Fruit fly (Drosophila melanogaster): Measurements from ENCODE around the gene CG17364.

The CG17364 gene

dm6 chr3L:13965502-13965843 is 27.7 kb downstream of the CG17364 start:
- TF ChIP-seq ovo (GFP tag; optimal IDR thresholded peaks at IDR 0.05) (no peak), Clk (GFP tag; optimal IDR thresholded peaks at IDR 0.05) (no peak), Hr96 (GFP tag; optimal IDR thresholded peaks at IDR 0.05) (no peak), CG1620 (GFP tag; optimal IDR thresholded peaks at IDR 0.05) (no peak), kay (GFP tag; ENCODE audit: borderline replicate concordance) (no peak), CG11617 (GFP tag; optimal IDR thresholded peaks at IDR 0.05) (no peak), CG5204 (GFP tag; optimal IDR thresholded peaks at IDR 0.05) (no peak), Mnt (GFP tag; optimal IDR thresholded peaks at IDR 0.05) (no peak), CG12768 (GFP tag; optimal IDR thresholded peaks at IDR 0.05) (no peak), toe (GFP tag; optimal IDR thresholded peaks at IDR 0.05) (no peak), CG7101 (tag; optimal IDR thresholded peaks at IDR 0.05) (no peak), cic (GFP tag; optimal IDR thresholded peaks at IDR 0.05) (no peak), CG14711 (tag; optimal IDR thresholded peaks at IDR 0.05) (no peak), tj (GFP tag; optimal IDR thresholded peaks at IDR 0.05) (no peak), pad (GFP tag; optimal IDR thresholded peaks at IDR 0.05) (no peak), CG7045 (GFP tag; optimal IDR thresholded peaks at IDR 0.05) (no peak), Crg-1 (GFP tag; optimal IDR thresholded peaks at IDR 0.05) (no peak), CG33017 (tag; optimal IDR thresholded peaks at IDR 0.05) (no peak)

- TF ChIP-seq kay (GFP tag; ENCODE audit: borderline replicate concordance): peak; percentile 98
- no peak for TF ChIP-seq Clk (GFP tag; optimal IDR thresholded peaks at IDR 0.05)
- TF ChIP-seq toe (GFP tag; optimal IDR thresholded peaks at IDR 0.05): peak; percentile 54
- TF ChIP-seq CG33017 (tag; optimal IDR thresholded peaks at IDR 0.05): peak; percentile 16
- TF ChIP-seq cnc (optimal IDR thresholded peaks at IDR 0.05): no peak
- TF ChIP-seq CG5204 (GFP tag; optimal IDR thresholded peaks at IDR 0.05): peak; percentile 29
- TF ChIP-seq CG1620 (GFP tag; optimal IDR thresholded peaks at IDR 0.05): peak; percentile 28
- TF ChIP-seq Mnt (GFP tag; optimal IDR thresholded peaks at IDR 0.05): no peak
- TF ChIP-seq CG7101 (tag; optimal IDR thresholded peaks at IDR 0.05): no peak
- TF ChIP-seq Hr96 (GFP tag; optimal IDR thresholded peaks at IDR 0.05): peak; percentile 52
- TF ChIP-seq ovo (GFP tag; optimal IDR thresholded peaks at IDR 0.05): no peak
- TF ChIP-seq tj (GFP tag; optimal IDR thresholded peaks at IDR 0.05): peak; percentile 24
- TF ChIP-seq Crg-1 (GFP tag; optimal IDR thresholded peaks at IDR 0.05): peak; percentile 49
- TF ChIP-seq CG11617 (GFP tag; optimal IDR thresholded peaks at IDR 0.05): peak; percentile 33
- TF ChIP-seq CG7045 (GFP tag; optimal IDR thresholded peaks at IDR 0.05): peak; percentile 64
- peak; percentile 90 for TF ChIP-seq CG14711 (tag; optimal IDR thresholded peaks at IDR 0.05)
- no peak for TF ChIP-seq bab1 (GFP tag; optimal IDR thresholded peaks at IDR 0.05)
- TF ChIP-seq pad (GFP tag; optimal IDR thresholded peaks at IDR 0.05): peak; percentile 27
- no peak for TF ChIP-seq CG12768 (GFP tag; optimal IDR thresholded peaks at IDR 0.05)
- no peak for TF ChIP-seq cic (GFP tag; optimal IDR thresholded peaks at IDR 0.05)
These were observed 28.3 kb downstream of the CG17364 start, which contains the start of the genes Meics, Nxf3 and ssp2 for dm6 chr3L:13964635-13965501. Gene Meics, minus strand, starts transcription at chr3L:13964702. Gene Nxf3, plus strand, starts transcription at chr3L:13965203. Gene ssp2, plus strand, starts transcription at chr3L:13965203.

- TF ChIP-seq toe (GFP tag; optimal IDR thresholded peaks at IDR 0.05): no peak
- peak; percentile 93 for TF ChIP-seq tj (GFP tag; optimal IDR thresholded peaks at IDR 0.05)
These were observed 35.4 kb downstream of the CG17364 start for dm6 chr3L:13957789-13958188.

- TF ChIP-seq CG5204 (GFP tag; optimal IDR thresholded peaks at IDR 0.05) (no peak), bab1 (GFP tag; optimal IDR thresholded peaks at IDR 0.05) (peak; percentile 44), CG7045 (GFP tag; optimal IDR thresholded peaks at IDR 0.05) (no peak), toe (GFP tag; optimal IDR thresholded peaks at IDR 0.05) (no peak), CG1620 (GFP tag; optimal IDR thresholded peaks at IDR 0.05) (no peak), CG7101 (tag; optimal IDR thresholded peaks at IDR 0.05) (no peak), CG33017 (tag; optimal IDR thresholded peaks at IDR 0.05) (no peak), ovo (GFP tag; optimal IDR thresholded peaks at IDR 0.05) (no peak), pad (GFP tag; optimal IDR thresholded peaks at IDR 0.05) (no peak), CG14711 (tag; optimal IDR thresholded peaks at IDR 0.05) (peak; percentile 13), cic (GFP tag; optimal IDR thresholded peaks at IDR 0.05) (no peak), CG11617 (GFP tag; optimal IDR thresholded peaks at IDR 0.05) (peak; percentile 3), Crg-1 (GFP tag; optimal IDR thresholded peaks at IDR 0.05) (no peak), tj (GFP tag; optimal IDR thresholded peaks at IDR 0.05) (no peak), Hr96 (GFP tag; optimal IDR thresholded peaks at IDR 0.05) (no peak)
These were observed 36.0 kb downstream of the CG17364 start for dm6 chr3L:13957212-13957668.

- TF ChIP-seq CG7045 (GFP tag; optimal IDR thresholded peaks at IDR 0.05) (no peak), Mnt (GFP tag; optimal IDR thresholded peaks at IDR 0.05) (no peak), cnc (optimal IDR thresholded peaks at IDR 0.05) (no peak), CG7101 (tag; optimal IDR thresholded peaks at IDR 0.05) (no peak), kay (GFP tag; ENCODE audit: borderline replicate concordance) (no peak), pad (GFP tag; optimal IDR thresholded peaks at IDR 0.05) (no peak), tj (GFP tag; optimal IDR thresholded peaks at IDR 0.05) (no peak), toe (GFP tag; optimal IDR thresholded peaks at IDR 0.05) (no peak), ovo (GFP tag; optimal IDR thresholded peaks at IDR 0.05) (no peak), CG12768 (GFP tag; optimal IDR thresholded peaks at IDR 0.05) (no peak), cic (GFP tag; optimal IDR thresholded peaks at IDR 0.05) (no peak), CG14711 (tag; optimal IDR thresholded peaks at IDR 0.05) (no peak), CG1620 (GFP tag; optimal IDR thresholded peaks at IDR 0.05) (no peak), Crg-1 (GFP tag; optimal IDR thresholded peaks at IDR 0.05) (no peak), CG33017 (tag; optimal IDR thresholded peaks at IDR 0.05) (no peak), bab1 (GFP tag; optimal IDR thresholded peaks at IDR 0.05) (no peak), CG11617 (GFP tag; optimal IDR thresholded peaks at IDR 0.05) (no peak), CG5204 (GFP tag; optimal IDR thresholded peaks at IDR 0.05) (no peak), Hr96 (GFP tag; optimal IDR thresholded peaks at IDR 0.05) (no peak), Clk (GFP tag; optimal IDR thresholded peaks at IDR 0.05) (no peak)
These were observed 36.5 kb downstream of the CG17364 start for dm6 chr3L:13956667-13957066.

Data from whole organism, adult.